Worm (Caenorhabditis elegans): ENCODE data around the gene Y49F6C.2.

Y49F6C.2 gene

ce11 chrII:3371010-3371409, 7.4 kb upstream of the Y49F6C.2 start, which contains the start of gene bath-23:
TSS of gene bath-23 (plus strand) at chrII:3371310.
- no peak for TF ChIP-seq unc-62 (GFP tag; optimal IDR thresholded peaks at IDR 0.05)

- no peak for TF ChIP-seq unc-62 (GFP tag; optimal IDR thresholded peaks at IDR 0.05)
Observed at ce11 chrII:3373875-3374274, 4.5 kb upstream of the Y49F6C.2 start.

- no peak for TF ChIP-seq unc-62 (GFP tag; optimal IDR thresholded peaks at IDR 0.05)
Observed at ce11 chrII:3374779-3375178, 3.6 kb upstream of the Y49F6C.2 start, which contains the start of gene bath-10. TSS of gene bath-10 (plus strand) at chrII:3375079.

- TF ChIP-seq unc-62 (GFP tag; optimal IDR thresholded peaks at IDR 0.05) = no peak
Observed at ce11 chrII:3375302-3375701, 3.1 kb upstream of the Y49F6C.2 start.

- no peak for TF ChIP-seq unc-62 (GFP tag; optimal IDR thresholded peaks at IDR 0.05)
Observed at ce11 chrII:3376789-3377188, 1.6 kb upstream of the Y49F6C.2 start, which contains the start of gene bath-9. TSS of gene bath-9 (plus strand) at chrII:3377089.

ce11 chrII:3381510-3381909, 3.1 kb downstream of the Y49F6C.2 start, which contains the start of gene T06D4.1:
TSS of gene T06D4.1 (plus strand) at chrII:3381830.
- no peak for TF ChIP-seq unc-62 (GFP tag; optimal IDR thresholded peaks at IDR 0.05)

ce11 chrII:3383116-3383515, 4.7 kb downstream of the Y49F6C.2 start:
- TF ChIP-seq unc-62 (GFP tag; optimal IDR thresholded peaks at IDR 0.05) = no peak

- no peak for TF ChIP-seq unc-62 (GFP tag; optimal IDR thresholded peaks at IDR 0.05)
Observed at ce11 chrII:3385736-3386135, 7.4 kb downstream of the Y49F6C.2 start, which contains the start of gene T06D4.2. TSS of gene T06D4.2 (minus strand) at chrII:3385905.

- no peak for TF ChIP-seq unc-62 (GFP tag; optimal IDR thresholded peaks at IDR 0.05)
Observed at ce11 chrII:3387503-3387902, 9.1 kb downstream of the Y49F6C.2 start, which contains the start of gene T06D4.6. TSS of gene T06D4.6 (minus strand) at chrII:3387603.

- no peak for TF ChIP-seq unc-62 (GFP tag; optimal IDR thresholded peaks at IDR 0.05)
Observed at ce11 chrII:3395484-3395883, 17.1 kb downstream of the Y49F6C.2 start, which contains the start of gene nep-20. TSS of gene nep-20 (minus strand) at chrII:3395584.

- TF ChIP-seq unc-62 (GFP tag; optimal IDR thresholded peaks at IDR 0.05) = no peak
Observed at ce11 chrII:3399212-3399611, 20.8 kb downstream of the Y49F6C.2 start, which contains the start of gene nep-9. TSS of gene nep-9 (minus strand) at chrII:3399312.

- TF ChIP-seq unc-62 (GFP tag; optimal IDR thresholded peaks at IDR 0.05) = no peak
Observed at ce11 chrII:3402854-3403253, 24.5 kb downstream of the Y49F6C.2 start, which contains the start of gene nep-10. TSS of gene nep-10 (minus strand) at chrII:3402954.

- no peak for TF ChIP-seq unc-62 (GFP tag; optimal IDR thresholded peaks at IDR 0.05)
Observed at ce11 chrII:3403535-3403934, 25.2 kb downstream of the Y49F6C.2 start, which contains the start of gene nep-8. TSS of gene nep-8 (plus strand) at chrII:3403835.

- TF ChIP-seq unc-62 (GFP tag; optimal IDR thresholded peaks at IDR 0.05) = no peak
Observed at ce11 chrII:3414383-3414910, 36.1 kb downstream of the Y49F6C.2 start, which contains the start of the genes F18A12.7 and F18A12.2. TSS of gene F18A12.7 (minus strand) at chrII:3414483. TSS of gene F18A12.2 (plus strand) at chrII:3414860.

- TF ChIP-seq unc-62 (GFP tag; optimal IDR thresholded peaks at IDR 0.05) = no peak
Observed at ce11 chrII:3416528-3416927, 38.2 kb downstream of the Y49F6C.2 start, which contains the start of gene nep-6. TSS of gene nep-6 (plus strand) at chrII:3416828.

- TF ChIP-seq unc-62 (GFP tag; optimal IDR thresholded peaks at IDR 0.05) = no peak
Observed at ce11 chrII:3422938-3423337, 44.6 kb downstream of the Y49F6C.2 start.

- TF ChIP-seq unc-62 (GFP tag; optimal IDR thresholded peaks at IDR 0.05) = no peak
Observed at ce11 chrII:3425433-3425832, 47.1 kb downstream of the Y49F6C.2 start, which contains the start of gene nep-11. TSS of gene nep-11 (minus strand) at chrII:3425533.
